Fruit fly (Drosophila melanogaster) whole organism, pupa: ENCODE measurements around the gene Gbeta5.

ENCODE experiments used
- CG12605 ChIP-seq: fragments of 200-800 bp; sonication (Bioruptor generic); IDR thresholded peaks from 2 replicates; pipeline ENCODE4 v1.3.6; 2022; ENCODE audit warnings: missing biosample characterization, missing genetic modification characterization
- CG17806 ChIP-seq: fragments of 200-800 bp; sonication (Bioruptor generic); optimal IDR thresholded peaks from 2 replicates; lab custom pipeline; 2018; ENCODE audit warnings: missing biosample characterization, mild to moderate bottlenecking, missing genetic modification characterization, moderate library complexity
- CG34367 ChIP-seq: fragments of 200-800 bp; sonication (Bioruptor generic); optimal IDR thresholded peaks from 2 replicates; lab custom pipeline; 2018; ENCODE audit warnings: missing biosample characterization, mild to moderate bottlenecking, missing genetic modification characterization
- CG8301 ChIP-seq: fragments of 200-800 bp; sonication (Bioruptor generic); optimal IDR thresholded peaks from 2 replicates; lab custom pipeline; 2018; ENCODE audit warnings: missing biosample characterization, mild to moderate bottlenecking, missing genetic modification characterization
- EcR ChIP-seq: fragments of 200-800 bp; sonication (Bioruptor generic); optimal IDR thresholded peaks from 3 replicates; lab custom pipeline; 2019; ENCODE audit warnings: missing biosample characterization, missing genetic modification characterization, mild to moderate bottlenecking, moderate library complexity, missing genetic modification reagents
- Pif1A ChIP-seq: fragments of 200-800 bp; sonication (Bioruptor generic); optimal IDR thresholded peaks from 3 replicates; lab custom pipeline; 2016; ENCODE audit warnings: missing biosample characterization, missing genetic modification characterization
- Pif1B ChIP-seq: fragments of 200-800 bp; sonication (Bioruptor generic); optimal IDR thresholded peaks from 3 replicates; lab custom pipeline; 2016; ENCODE audit warnings: missing biosample characterization, missing genetic modification characterization
- Snoo ChIP-seq: fragments of 200-800 bp; sonication (Bioruptor generic); optimal IDR thresholded peaks from 3 replicates; lab custom pipeline; 2017; ENCODE audit warnings: missing biosample characterization, mild to moderate bottlenecking, missing genetic modification characterization, inconsistent platforms
- fd96Ca ChIP-seq: fragments of 200-800 bp; sonication (Bioruptor generic); IDR thresholded peaks from 3 replicates; pipeline ENCODE4 v1.3.6; 2022; ENCODE audit warnings: missing biosample characterization, missing genetic modification characterization
- rn ChIP-seq: fragments of 200-800 bp; sonication (Bioruptor generic); IDR thresholded peaks from 2 replicates; pipeline ENCODE4 v1.3.6; 2022; ENCODE audit warnings: missing biosample characterization, missing genetic modification characterization

dm6 chrX:8148556-8148955, 3.5 kb downstream of the Gbeta5 start, which contains the start of gene CG10959:
- TF ChIP-seq CG8301 (tag; lab: Kevin White, UChicago) (no peak), CG12605 (GFP tag; lab: Robert Waterston, UW) (no peak), EcR (GFP tag; lab: Kevin White, UChicago) (no peak), rn (GFP tag; lab: Robert Waterston, UW) (no peak), fd96Ca (GFP tag; lab: Robert Waterston, UW) (no peak), CG17806 (no peak), CG34367 (no peak), Pif1B (GFP tag; lab: Kevin White, UChicago) (no peak), Snoo (tag; lab: Kevin White, UChicago) (no peak), Pif1A (GFP tag; lab: Kevin White, UChicago) (no peak)
